Worm (Caenorhabditis elegans) whole organism, late embryonic: ENCODE results near the gene F37A8.1.

Experiments
- C08G9.2 ChIP-seq: sonication (generic microtip); optimal IDR thresholded peaks from 2 replicates; lab custom pipeline; 2016; ENCODE audit warnings: mild to moderate bottlenecking, missing genetic modification characterization, moderate library complexity, missing compliant biosample characterization
- C38D4.7 ChIP-seq: fragments of 200-800 bp; sonication (Bioruptor generic); optimal IDR thresholded peaks from 2 replicates; lab custom pipeline; 2018; ENCODE audit warnings: mild to moderate bottlenecking, missing genetic modification characterization, moderate library complexity, missing compliant biosample characterization
- F13H6.1 ChIP-seq: sonication (generic microtip); optimal IDR thresholded peaks from 2 replicates; lab custom pipeline; 2016; ENCODE audit warnings: missing genetic modification characterization, missing compliant biosample characterization
- K09A11.1 ChIP-seq: sonication (generic microtip); optimal IDR thresholded peaks from 2 replicates; lab custom pipeline; 2017; ENCODE audit warnings: antibody characterized with exemption, mild to moderate bottlenecking, missing genetic modification characterization, missing compliant biosample characterization; ENCODE audit not compliant: insufficient read depth
- T23F11.4 ChIP-seq: fragments of 200-800 bp; sonication (Bioruptor generic); optimal IDR thresholded peaks from 2 replicates; lab custom pipeline; 2018; ENCODE audit warnings: mild to moderate bottlenecking, missing genetic modification characterization, missing compliant biosample characterization
- ahr-1 ChIP-seq: sonication (generic microtip); optimal IDR thresholded peaks from 2 replicates; lab custom pipeline; 2016; ENCODE audit warnings: missing genetic modification characterization, missing compliant biosample characterization
- ceh-19 ChIP-seq: fragments of 200-800 bp; sonication (Bioruptor generic); optimal IDR thresholded peaks from 2 replicates; lab custom pipeline; 2018; ENCODE audit warnings: mild to moderate bottlenecking, missing genetic modification characterization, missing compliant biosample characterization
- ceh-2 ChIP-seq: sonication (generic microtip); optimal IDR thresholded peaks from 2 replicates; lab custom pipeline; 2016; ENCODE audit warnings: missing genotype, missing genetic modification characterization, missing compliant biosample characterization
- ceh-48 ChIP-seq: sonication (generic microtip); optimal IDR thresholded peaks from 2 replicates; lab custom pipeline; 2016; ENCODE audit warnings: missing genetic modification characterization, inconsistent platforms, missing compliant biosample characterization
- ceh-6 ChIP-seq: fragments of 200-800 bp; sonication (Bioruptor generic); optimal IDR thresholded peaks from 2 replicates; lab custom pipeline; 2018; ENCODE audit warnings: mild to moderate bottlenecking, missing genetic modification characterization, missing compliant biosample characterization
- dve-1 ChIP-seq: sonication (generic microtip); optimal IDR thresholded peaks from 2 replicates; lab custom pipeline; 2017; ENCODE audit warnings: antibody characterized with exemption, mild to moderate bottlenecking, missing genetic modification characterization, missing compliant biosample characterization
- eyg-1 ChIP-seq: sonication (generic microtip); optimal IDR thresholded peaks from 2 replicates; lab custom pipeline; 2016; ENCODE audit warnings: missing genotype, missing genetic modification characterization, missing compliant biosample characterization
- fax-1 ChIP-seq: sonication (generic microtip); optimal IDR thresholded peaks from 2 replicates; lab custom pipeline; 2016; ENCODE audit warnings: missing genotype, missing genetic modification characterization, missing compliant biosample characterization
- fkh-10 ChIP-seq: fragments of 150-350 bp; optimal IDR thresholded peaks from 2 replicates; lab custom pipeline; 2014; ENCODE audit warnings: missing biosample characterization, missing genetic modification reagents, missing genetic modification characterization
- fkh-6 ChIP-seq: sonication (generic microtip); optimal IDR thresholded peaks from 2 replicates; lab custom pipeline; 2016; ENCODE audit warnings: missing genetic modification characterization, missing compliant biosample characterization
- gmeb-2 ChIP-seq: sonication (generic microtip); optimal IDR thresholded peaks from 2 replicates; lab custom pipeline; 2016; ENCODE audit warnings: missing genetic modification characterization, inconsistent platforms, missing compliant biosample characterization
- hlh-13 ChIP-seq: fragments of 200-800 bp; sonication (Bioruptor generic); optimal IDR thresholded peaks from 2 replicates; lab custom pipeline; 2018; ENCODE audit warnings: mild to moderate bottlenecking, missing genetic modification characterization, missing compliant biosample characterization
- hlh-30 ChIP-seq: sonication (generic microtip); optimal IDR thresholded peaks from 2 replicates; lab custom pipeline; 2017; ENCODE audit warnings: antibody characterized with exemption, missing genetic modification characterization, missing compliant biosample characterization; ENCODE audit not compliant: insufficient read depth
- lim-6 ChIP-seq: sonication (generic microtip); optimal IDR thresholded peaks from 2 replicates; lab custom pipeline; 2016; ENCODE audit warnings: missing genetic modification characterization, missing compliant biosample characterization
- mec-3 ChIP-seq: sonication (generic microtip); optimal IDR thresholded peaks from 2 replicates; lab custom pipeline; 2016; ENCODE audit warnings: borderline replicate concordance, missing genetic modification characterization, missing compliant biosample characterization
- nfya-1 ChIP-seq: sonication (generic microtip); optimal IDR thresholded peaks from 2 replicates; lab custom pipeline; 2017; ENCODE audit warnings: missing genetic modification characterization, mild to moderate bottlenecking, missing compliant biosample characterization, antibody characterized with exemption, moderate library complexity
- nhr-232 ChIP-seq: sonication (generic microtip); optimal IDR thresholded peaks from 2 replicates; lab custom pipeline; 2016; ENCODE audit warnings: missing genetic modification characterization, missing compliant biosample characterization
- npax-4 ChIP-seq: sonication (generic microtip); optimal IDR thresholded peaks from 2 replicates; lab custom pipeline; 2016; ENCODE audit warnings: missing genetic modification characterization, missing compliant biosample characterization
- pag-3 ChIP-seq: sonication (generic microtip); optimal IDR thresholded peaks from 2 replicates; lab custom pipeline; 2016; ENCODE audit warnings: missing compliant biosample characterization, missing genetic modification characterization, borderline replicate concordance
- pat-9 ChIP-seq: fragments of 200-800 bp; sonication (Bioruptor generic); optimal IDR thresholded peaks from 2 replicates; lab custom pipeline; 2018; ENCODE audit warnings: mild to moderate bottlenecking, missing genetic modification characterization, moderate library complexity, missing compliant biosample characterization
- pha-4 ChIP-seq: fragments of 150-350 bp; optimal IDR thresholded peaks from 2 replicates; lab custom pipeline; 2018; ENCODE audit warnings: missing biosample characterization, missing genetic modification reagents, missing genetic modification characterization
- pqm-1 ChIP-seq: sonication (generic microtip); optimal IDR thresholded peaks from 2 replicates; lab custom pipeline; 2016; ENCODE audit warnings: missing genetic modification characterization, missing compliant biosample characterization
- pros-1 ChIP-seq: fragments of 150-350 bp; optimal IDR thresholded peaks from 2 replicates; lab custom pipeline; 2014; ENCODE audit warnings: missing biosample characterization, missing genetic modification reagents, missing genetic modification characterization
- sdc-2 ChIP-seq: sonication (generic microtip); optimal IDR thresholded peaks from 2 replicates; lab custom pipeline; 2016; ENCODE audit warnings: missing genotype, missing genetic modification characterization, missing compliant biosample characterization
- sox-2 ChIP-seq: fragments of 200-800 bp; sonication (Bioruptor generic); IDR thresholded peaks from 2 replicates; pipeline ENCODE4 v1.3.6; 2022; ENCODE audit warnings: missing genetic modification reagents, missing genetic modification characterization, missing compliant biosample characterization
- sox-4 ChIP-seq: sonication (generic microtip); optimal IDR thresholded peaks from 2 replicates; lab custom pipeline; 2017; ENCODE audit warnings: mild to moderate bottlenecking, missing genetic modification characterization, inconsistent platforms, missing compliant biosample characterization
- syd-9 ChIP-seq: sonication (generic microtip); optimal IDR thresholded peaks from 2 replicates; lab custom pipeline; 2016; ENCODE audit warnings: mild to moderate bottlenecking, missing genetic modification characterization, moderate library complexity, missing compliant biosample characterization
- tbx-2 ChIP-seq: sonication (generic microtip); optimal IDR thresholded peaks from 2 replicates; lab custom pipeline; 2016; ENCODE audit warnings: missing genetic modification characterization, missing compliant biosample characterization
- tbx-7 ChIP-seq: sonication (generic microtip); optimal IDR thresholded peaks from 2 replicates; lab custom pipeline; 2016; ENCODE audit warnings: missing genotype, missing genetic modification characterization, missing compliant biosample characterization
- ttx-3 ChIP-seq: sonication (generic microtip); optimal IDR thresholded peaks from 2 replicates; lab custom pipeline; 2016; ENCODE audit warnings: missing genetic modification reagents, missing genetic modification characterization, missing compliant biosample characterization
- unc-42 ChIP-seq: sonication (generic microtip); optimal IDR thresholded peaks from 2 replicates; lab custom pipeline; 2016; ENCODE audit warnings: missing genotype, missing genetic modification characterization, missing compliant biosample characterization
- zip-5 ChIP-seq: sonication (generic microtip); optimal IDR thresholded peaks from 2 replicates; lab custom pipeline; 2016; ENCODE audit warnings: missing genetic modification characterization, missing compliant biosample characterization
- ztf-16 ChIP-seq: sonication (generic microtip); optimal IDR thresholded peaks from 2 replicates; lab custom pipeline; 2017; ENCODE audit warnings: missing genetic modification characterization, missing compliant biosample characterization

F37A8.1 gene

ce11 chrIII:3969133-3969532 is 40.9 kb downstream of the F37A8.1 start:
- TF ChIP-seq sox-4 (tag; lab: Kevin White, UChicago) (no peak), pros-1 (tag; lab: Kevin White, UChicago) (no peak), nhr-232 (no peak), ceh-2 (tag; lab: Kevin White, UChicago) (no peak), mec-3 (tag; lab: Kevin White, UChicago) (no peak), tbx-7 (no peak)

ce11 chrIII:3970395-3970794 is 42.2 kb downstream of the F37A8.1 start:
- TF ChIP-seq K09A11.1 (tag; lab: Kevin White, UChicago) (no peak), unc-42 (tag; lab: Kevin White, UChicago) (peak; percentile 89)

ce11 chrIII:3972687-3973086 is 44.5 kb downstream of the F37A8.1 start, which contains the start of gene R10E9.4:
TSS of gene R10E9.4 (minus strand) at chrIII:3972787.
- no peak for TF ChIP-seq fkh-10 (GFP tag; lab: Kevin White, UChicago)
- no peak for TF ChIP-seq fkh-6 (tag; lab: Kevin White, UChicago)
- no peak for TF ChIP-seq pat-9 (tag; lab: Kevin White, UChicago)
- no peak for TF ChIP-seq T23F11.4 (GFP tag; lab: Kevin White, UChicago)
- TF ChIP-seq sox-2 = no peak
- no peak for TF ChIP-seq ttx-3 (tag; lab: Kevin White, UChicago)
- no peak for TF ChIP-seq ceh-48 (tag; lab: Kevin White, UChicago)
- no peak for TF ChIP-seq pag-3 (tag; lab: Kevin White, UChicago)
- TF ChIP-seq npax-4 (tag; lab: Kevin White, UChicago) = no peak
- TF ChIP-seq F13H6.1 = no peak
- TF ChIP-seq lim-6 (tag; lab: Kevin White, UChicago) = no peak
- no peak for TF ChIP-seq hlh-13 (GFP tag; lab: Kevin White, UChicago)
- no peak for TF ChIP-seq C38D4.7 (GFP tag; lab: Kevin White, UChicago)
- TF ChIP-seq pha-4 (tag; lab: Kevin White, UChicago) = no peak
- TF ChIP-seq ceh-19 (GFP tag; lab: Kevin White, UChicago) = no peak
- TF ChIP-seq ztf-16 (tag; lab: Kevin White, UChicago) = no peak
- no peak for TF ChIP-seq tbx-2 (tag; lab: Kevin White, UChicago)
- TF ChIP-seq gmeb-2 = no peak
- TF ChIP-seq ahr-1 (tag; lab: Kevin White, UChicago) = no peak
- TF ChIP-seq sdc-2 (tag; lab: Kevin White, UChicago) = no peak

- TF ChIP-seq nfya-1 (peak; percentile 79), F13H6.1 (no peak), hlh-13 (GFP tag; lab: Kevin White, UChicago) (no peak), hlh-30 (tag; lab: Kevin White, UChicago) (no peak)
These were observed 46.3 kb downstream of the F37A8.1 start for ce11 chrIII:3974503-3974902.

- TF ChIP-seq zip-5 (tag; lab: Kevin White, UChicago) (no peak), C08G9.2 (tag; lab: Kevin White, UChicago) (no peak)
These were observed 46.8 kb downstream of the F37A8.1 start for ce11 chrIII:3975008-3975407.

- TF ChIP-seq eyg-1 (tag; lab: Kevin White, UChicago) = no peak
- no peak for TF ChIP-seq nhr-232
- no peak for TF ChIP-seq syd-9 (tag; lab: Kevin White, UChicago)
- no peak for TF ChIP-seq fax-1 (tag; lab: Kevin White, UChicago)
- TF ChIP-seq pqm-1 = no peak
- no peak for TF ChIP-seq ceh-6 (GFP tag; lab: Kevin White, UChicago)
- no peak for TF ChIP-seq dve-1 (tag; lab: Kevin White, UChicago)
These were observed 48.1 kb downstream of the F37A8.1 start, which contains the start of gene msi-1 for ce11 chrIII:3976291-3976690. TSS of gene msi-1 (minus strand) at chrIII:3976391.
